Worm (Caenorhabditis elegans): ENCODE data around the gene daf-1.

- TF ChIP-seq ama-1 (optimal IDR thresholded peaks at IDR 0.05) (no peak), K02D7.2 (tag; optimal IDR thresholded peaks at IDR 0.05) (peak; percentile 87), gmeb-2 (tag; optimal IDR thresholded peaks at IDR 0.05) (peak; percentile 91), rnt-1 (tag; optimal IDR thresholded peaks at IDR 0.05) (peak; percentile 92), pat-9 (tag; optimal IDR thresholded peaks at IDR 0.05) (peak; percentile 95), fax-1 (tag; optimal IDR thresholded peaks at IDR 0.05) (peak; percentile 85), sox-2 (GFP tag; IDR thresholded peaks at IDR 0.05) (peak; percentile 88), pha-4 (tag; optimal IDR thresholded peaks at IDR 0.05) (no peak)
These were observed 11.7 kb downstream of the daf-1 start for ce11 chrIV:143807-144371.
